Worm (Caenorhabditis elegans): ENCODE measurements around the gene T01D1.5.

- TF ChIP-seq ztf-29 (GFP tag; IDR thresholded peaks at IDR 0.05) (no peak), tab-1 (GFP tag; IDR thresholded peaks at IDR 0.05) (no peak), med-1 (GFP tag; optimal IDR thresholded peaks at IDR 0.05; ENCODE audit: insufficient read depth) (no peak)
Observed at ce11 chrII:146933-147332, 41.9 kb downstream of the T01D1.5 start, which contains the start of gene T25D3.4.
